Worm (Caenorhabditis elegans): ENCODE data around the gene C47G2.3.

DNA sequence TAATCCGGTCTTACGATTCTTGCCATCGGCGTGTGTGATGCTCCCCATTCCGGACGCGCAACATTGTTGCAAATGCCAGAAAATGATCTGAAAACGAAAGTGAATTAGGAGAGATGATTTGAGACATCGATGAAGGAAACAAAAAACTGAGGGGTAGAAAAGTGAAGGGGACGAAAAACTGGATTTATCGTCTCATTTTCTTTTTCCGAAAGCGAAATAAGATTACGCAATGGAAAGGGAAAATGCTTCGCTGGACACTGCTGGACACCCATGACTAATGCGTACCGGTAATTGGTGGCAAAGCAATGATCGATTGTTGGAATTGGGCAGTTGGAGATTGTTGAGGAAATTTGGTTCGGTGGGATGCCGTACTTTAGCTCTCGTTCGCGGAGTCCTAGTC, 43.5 kb downstream of the C47G2.3 start:
- TF ChIP-seq lin-15B (tag; optimal IDR thresholded peaks at IDR 0.05) (no peak), nhr-237 (tag; optimal IDR thresholded peaks at IDR 0.05) (no peak), nhr-12 (tag; optimal IDR thresholded peaks at IDR 0.05) (no peak), nhr-28 (tag; optimal IDR thresholded peaks at IDR 0.05) (no peak), nhr-11 (tag; optimal IDR thresholded peaks at IDR 0.05) (no peak), lin-39 (tag; optimal IDR thresholded peaks at IDR 0.05) (no peak), fkh-2 (tag; optimal IDR thresholded peaks at IDR 0.05) (no peak)

Measured in whole organism, L3 larva.